Worm (Caenorhabditis elegans) whole organism, L1 larva: ENCODE results near the gene nhr-201.

Experiments
- ceh-82 ChIP-seq, 3 experiments: fragments of 150-350 bp in 1 of 3; sonication (generic microtip) in 2 of 3; optimal IDR thresholded peaks; 2 replicates each; lab custom pipeline; 2014 to 2017; ENCODE audit warnings: missing biosample characterization in 3 of 3, missing genetic modification characterization in 3 of 3
- ceh-88 ChIP-seq: fragments of 200-800 bp; sonication (Bioruptor generic); IDR thresholded peaks from 2 replicates; pipeline ENCODE4 v1.3.6; 2022; ENCODE audit warnings: missing genetic modification characterization, missing compliant biosample characterization
- dpl-1 ChIP-seq, 3 experiments: fragments of 150-350 bp in 2 of 3; sonication (generic microtip) in 1 of 3; optimal IDR thresholded peaks; 2 replicates each; lab custom pipeline; 2014 to 2017; ENCODE audit warnings: missing biosample characterization in 3 of 3, missing genetic modification characterization in 3 of 3, missing genetic modification reagents in 3 of 3
- lir-3 ChIP-seq: sonication (generic microtip); optimal IDR thresholded peaks from 2 replicates; lab custom pipeline; 2016; ENCODE audit warnings: mild to moderate bottlenecking, missing genetic modification characterization, moderate library complexity, missing compliant biosample characterization; ENCODE audit not compliant: poor library complexity
- nhr-11 ChIP-seq: fragments of 150-350 bp; optimal IDR thresholded peaks from 2 replicates; lab custom pipeline; 2014; ENCODE audit warnings: missing biosample characterization, missing genetic modification characterization
- rnt-1 ChIP-seq: sonication (generic microtip); optimal IDR thresholded peaks from 2 replicates; lab custom pipeline; 2016; ENCODE audit warnings: mild to moderate bottlenecking, missing genetic modification characterization, moderate library complexity, missing compliant biosample characterization
- snpc-4 ChIP-seq: fragments of 150-350 bp; optimal IDR thresholded peaks from 2 replicates; lab custom pipeline; 2014; ENCODE audit warnings: missing biosample characterization, missing genetic modification characterization
- unc-130 ChIP-seq: fragments of 150-350 bp; optimal IDR thresholded peaks from 2 replicates; lab custom pipeline; 2017; ENCODE audit warnings: missing biosample characterization, missing genetic modification characterization, inconsistent platforms
- unc-30 ChIP-seq: sonication (generic microtip); optimal IDR thresholded peaks from 2 replicates; lab custom pipeline; 2017; ENCODE audit warnings: missing biosample characterization, missing genetic modification characterization
- ztf-4 ChIP-seq: fragments of 150-350 bp; optimal IDR thresholded peaks from 2 replicates; lab custom pipeline; 2014; ENCODE audit warnings: missing biosample characterization, missing genetic modification characterization

- TF ChIP-seq unc-30 (no peak), dpl-1 (GFP tag; optimal IDR thresholded peaks at IDR 0.05; lab: Kevin White, UChicago) (no peak), nhr-11 (tag; lab: Kevin White, UChicago) (no peak), snpc-4 (tag; lab: Kevin White, UChicago) (no peak), ceh-88 (GFP tag; lab: Robert Waterston, UW) (no peak), unc-130 (tag; lab: Kevin White, UChicago) (no peak), lir-3 (tag; lab: Kevin White, UChicago) (no peak), ceh-82 (tag; optimal IDR thresholded peaks at IDR 0.05; lab: Kevin White, UChicago) (no peak), ztf-4 (tag; lab: Kevin White, UChicago) (no peak), rnt-1 (no peak)
These were observed 13.1 kb downstream of the nhr-201 start, which contains the start of gene nhr-55 for ce11 chrV:477664-478212.
